Fruit fly (Drosophila melanogaster): ENCODE results near the gene wol.

DNA sequence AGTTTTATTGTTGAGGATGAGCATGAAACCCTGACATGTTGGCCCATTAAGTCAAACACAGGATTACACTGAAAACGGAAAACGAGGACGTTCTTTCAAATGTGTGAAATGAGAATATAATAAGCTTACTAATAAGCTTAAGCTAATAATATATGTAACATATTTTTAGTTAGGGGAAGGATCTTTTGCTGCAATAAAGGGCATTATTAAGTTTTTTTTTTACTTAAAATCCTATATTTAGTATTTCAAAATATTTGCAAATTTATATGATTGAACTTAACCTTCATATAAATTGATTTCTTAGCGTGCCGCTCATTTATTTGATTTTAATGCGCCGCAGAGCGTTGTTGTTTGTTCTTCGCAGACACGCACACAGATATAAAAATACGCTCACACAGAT is 30.4 kb upstream of the wol start:
- TF ChIP-seq CG8478 (optimal IDR thresholded peaks at IDR 0.05): no peak
- no peak for TF ChIP-seq CTCF (optimal IDR thresholded peaks at IDR 0.05)

Measured in S2 (cell line).